Fruit fly (Drosophila melanogaster): ENCODE results near the gene COX7A.

Gene COX7A

DNA sequence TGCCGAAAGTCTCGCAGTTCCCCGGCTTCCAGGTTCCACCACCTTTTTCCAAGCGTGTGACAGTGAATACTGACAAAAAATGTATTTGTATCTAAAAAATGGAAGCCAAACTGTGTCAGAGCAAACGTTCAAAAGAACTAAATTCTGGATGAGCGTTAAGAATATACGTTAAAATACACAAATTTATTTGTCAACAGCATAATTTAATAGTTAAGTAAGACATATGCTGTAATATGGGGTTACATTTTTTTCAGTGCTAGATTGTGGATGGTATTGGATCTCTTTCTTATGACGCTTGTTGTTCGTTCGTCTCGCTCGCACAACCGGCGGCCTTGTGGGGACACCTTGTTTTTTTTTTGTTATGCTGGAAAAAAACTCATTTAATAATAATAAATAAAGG lies 14.7 kb upstream of the COX7A start (continued):
- TF ChIP-seq pros (GFP tag; optimal IDR thresholded peaks at IDR 0.05) = peak; percentile 44
- peak; percentile 82 for TF ChIP-seq CG31365 (tag; optimal IDR thresholded peaks at IDR 0.05)
- peak; percentile 78 for TF ChIP-seq CG6254 (GFP tag; optimal IDR thresholded peaks at IDR 0.05)
- peak; percentile 86 for TF ChIP-seq Mad (GFP tag; optimal IDR thresholded peaks at IDR 0.05)
- peak; percentile 70 for TF ChIP-seq ac (GFP tag; optimal IDR thresholded peaks at IDR 0.05)
- peak; percentile 97 for TF ChIP-seq sob (GFP tag; IDR thresholded peaks at IDR 0.05)
- peak; percentile 99 for TF ChIP-seq HmgZ (tag; optimal IDR thresholded peaks at IDR 0.05)
- TF ChIP-seq Jarid2 (GFP tag; optimal IDR thresholded peaks at IDR 0.05) = peak; percentile 75
- peak; percentile 84 for TF ChIP-seq CG11696 (GFP tag; IDR thresholded peaks at IDR 0.05)
- TF ChIP-seq CG1529 (GFP tag; optimal IDR thresholded peaks at IDR 0.05) = peak; percentile 77
- TF ChIP-seq fd3F (GFP tag; optimal IDR thresholded peaks at IDR 0.05) = peak; percentile 93
- TF ChIP-seq ems (GFP tag; optimal IDR thresholded peaks at IDR 0.05) = peak; percentile 95
- TF ChIP-seq CG1792 (GFP tag; optimal IDR thresholded peaks at IDR 0.05) = peak; percentile 89
- TF ChIP-seq toy (GFP tag; IDR thresholded peaks at IDR 0.05) = peak; percentile 79
- TF ChIP-seq Nf-YB (GFP tag; optimal IDR thresholded peaks at IDR 0.05) = peak; percentile 78
- peak; percentile 12 for TF ChIP-seq lbe (GFP tag; optimal IDR thresholded peaks at IDR 0.05)
- peak; percentile 88 for TF ChIP-seq Oaz (GFP tag; IDR thresholded peaks at IDR 0.05)
- no peak for TF ChIP-seq pan (optimal IDR thresholded peaks at IDR 0.05)
- peak in 1 of 2 experiments; percentile 95 for TF ChIP-seq pan (GFP tag; optimal IDR thresholded peaks at IDR 0.05 in 1 of 2, IDR thresholded peaks at IDR 0.05 in 1 of 2)
- TF ChIP-seq hth (optimal IDR thresholded peaks at IDR 0.05) = no peak
- TF ChIP-seq MBD-R2 (GFP tag; IDR thresholded peaks at IDR 0.05) = peak; percentile 90
- TF ChIP-seq CHES-1-like (GFP tag; optimal IDR thresholded peaks at IDR 0.05) = peak; percentile 97
- peak; percentile 86 for TF ChIP-seq Sox100B (GFP tag; optimal IDR thresholded peaks at IDR 0.05)
- peak; percentile 84; the same call in 2 of the 3 replicates for TF ChIP-seq CG2199 (GFP tag; IDR thresholded peaks at IDR 0.05)
- no peak for TF ChIP-seq kni (GFP tag; optimal IDR thresholded peaks at IDR 0.05)
- TF ChIP-seq CG17359 (tag; optimal IDR thresholded peaks at IDR 0.05) = peak; percentile 96
- TF ChIP-seq BtbVII (GFP tag; optimal IDR thresholded peaks at IDR 0.05) = peak; percentile 95
- peak; percentile 55; the same call in 1 of the 3 replicates for TF ChIP-seq Optix (GFP tag; IDR thresholded peaks at IDR 0.05)
- TF ChIP-seq B-H2 (GFP tag; optimal IDR thresholded peaks at IDR 0.05) = peak; percentile 90
- TF ChIP-seq shn (GFP tag; optimal IDR thresholded peaks at IDR 0.05) = peak; percentile 96
- TF ChIP-seq run (tag; optimal IDR thresholded peaks at IDR 0.05) = peak; percentile 88
- TF ChIP-seq crol (GFP tag; IDR thresholded peaks at IDR 0.05) = peak; percentile 58
- TF ChIP-seq abd-A (tag; optimal IDR thresholded peaks at IDR 0.05) = peak; percentile 80
- TF ChIP-seq CG13296 (GFP tag; optimal IDR thresholded peaks at IDR 0.05) = peak; percentile 91
- TF ChIP-seq bab2 (GFP tag; optimal IDR thresholded peaks at IDR 0.05) = peak; percentile 96
- TF ChIP-seq cg (GFP tag; optimal IDR thresholded peaks at IDR 0.05) = no peak
- no peak for TF ChIP-seq chinmo (GFP tag; IDR thresholded peaks at IDR 0.05; ENCODE audit: partially characterized antibody)
- TF ChIP-seq phol (tag; optimal IDR thresholded peaks at IDR 0.05) = peak; percentile 91
- peak; percentile 91 for TF ChIP-seq CG12942 (GFP tag; optimal IDR thresholded peaks at IDR 0.05)
- TF ChIP-seq trh (GFP tag; optimal IDR thresholded peaks at IDR 0.05) = peak; percentile 88
- TF ChIP-seq CG7963 (GFP tag; IDR thresholded peaks at IDR 0.05; ENCODE audit: partially characterized antibody) = no peak
- TF ChIP-seq CG4282 (GFP tag; optimal IDR thresholded peaks at IDR 0.05) = peak; percentile 89
- TF ChIP-seq Six4 (GFP tag; optimal IDR thresholded peaks at IDR 0.05) = peak; percentile 91
- peak in 1 of 2 experiments; percentile 57 for TF ChIP-seq crp (GFP tag; optimal IDR thresholded peaks at IDR 0.05)
- TF ChIP-seq lmd (GFP tag; IDR thresholded peaks at IDR 0.05) = peak; percentile 96
- TF ChIP-seq tgo (GFP tag; IDR thresholded peaks at IDR 0.05) = peak; percentile 95
- no peak for TF ChIP-seq Doc3 (GFP tag; IDR thresholded peaks at IDR 0.05; ENCODE audit: partially characterized antibody)
- TF ChIP-seq CG15269 (tag; optimal IDR thresholded peaks at IDR 0.05) = peak; percentile 95
- peak; percentile 96 for TF ChIP-seq CG8944 (GFP tag; optimal IDR thresholded peaks at IDR 0.05)
- peak; percentile 94 for TF ChIP-seq pum (GFP tag; optimal IDR thresholded peaks at IDR 0.05)
- TF ChIP-seq org-1 (GFP tag; optimal IDR thresholded peaks at IDR 0.05) = peak; percentile 93
